Fruit fly (Drosophila melanogaster) whole organism, wandering third instar larva: Measurements from ENCODE around the gene CG16781.
A peak's percentile ranks its signal among the peaks of the same experiment; 100 is the strongest.

Experiments
- Abd-B ChIP-seq: fragments of >200 bp; optimal IDR thresholded peaks from 2 replicates; lab custom pipeline; 2017; ENCODE audit warnings: missing biosample characterization, missing genetic modification characterization
- CG32264 ChIP-seq: fragments of 200-800 bp; sonication (Bioruptor generic); optimal IDR thresholded peaks from 2 replicates; lab custom pipeline; 2016; ENCODE audit warnings: missing biosample characterization, missing genetic modification characterization
- CG9705 ChIP-seq: fragments of 200-800 bp; sonication (Bioruptor generic); optimal IDR thresholded peaks from 2 replicates; lab custom pipeline; 2018; ENCODE audit warnings: missing biosample characterization, mild to moderate bottlenecking, missing genetic modification characterization
- CrebA ChIP-seq: fragments of 200-800 bp; sonication (Bioruptor generic); optimal IDR thresholded peaks from 2 replicates; lab custom pipeline; 2016; ENCODE audit warnings: missing biosample characterization, mild to moderate bottlenecking, missing genetic modification characterization, borderline replicate concordance
- Dfd ChIP-seq: fragments of >200 bp; optimal IDR thresholded peaks from 2 replicates; lab custom pipeline; 2017; ENCODE audit warnings: missing biosample characterization, missing genetic modification characterization
- Dif ChIP-seq: fragments of 200-275, 200-300 bp; sonication (Bioruptor generic); optimal IDR thresholded peaks from 2 replicates; lab custom pipeline; 2018; ENCODE audit warnings: missing biosample characterization, missing genetic modification characterization; ENCODE audit not compliant: partially characterized antibody
- GATAd ChIP-seq: sonication (Bioruptor generic); optimal IDR thresholded peaks from 2 replicates; lab custom pipeline; 2016; ENCODE audit warnings: missing biosample characterization, missing genetic modification characterization
- HLH106 ChIP-seq: fragments of 200-800 bp; optimal IDR thresholded peaks from 3 replicates; lab custom pipeline; 2019; ENCODE audit warnings: missing biosample characterization, mild to moderate bottlenecking, missing genetic modification characterization, moderate library complexity
- Hnf4 ChIP-seq: fragments of 200-800 bp; sonication (Bioruptor generic); optimal IDR thresholded peaks from 2 replicates; lab custom pipeline; 2016; ENCODE audit warnings: missing biosample characterization, mild to moderate bottlenecking, missing genetic modification characterization
- Hr78 ChIP-seq: fragments of >200 bp; optimal IDR thresholded peaks from 2 replicates; lab custom pipeline; 2017; ENCODE audit warnings: missing biosample characterization, missing genetic modification characterization
- Hr83 ChIP-seq: fragments of 200-300 bp; sonication (Bioruptor generic); optimal IDR thresholded peaks from 2 replicates; lab custom pipeline; 2016; ENCODE audit warnings: missing biosample characterization, mild to moderate bottlenecking, missing genetic modification characterization, moderate library complexity; ENCODE audit not compliant: poor library complexity, severe bottlenecking
- Jra ChIP-seq: sonication (Bioruptor generic); optimal IDR thresholded peaks from 2 replicates; lab custom pipeline; 2016; ENCODE audit warnings: missing biosample characterization, missing genetic modification characterization
- Mio ChIP-seq: sonication (Bioruptor generic); optimal IDR thresholded peaks from 2 replicates; lab custom pipeline; 2016; ENCODE audit warnings: missing biosample characterization, missing genetic modification characterization
- Myc ChIP-seq: fragments of >200 bp; optimal IDR thresholded peaks from 2 replicates; lab custom pipeline; 2017
- N ChIP-seq: fragments of >200 bp; optimal IDR thresholded peaks from 2 replicates; lab custom pipeline; 2018; ENCODE audit warnings: missing biosample characterization, missing external identifiers, missing genetic modification characterization
- OdsH ChIP-seq: fragments of 200-800 bp; sonication (Bioruptor generic); optimal IDR thresholded peaks from 2 replicates; lab custom pipeline; 2016; ENCODE audit warnings: missing biosample characterization, mild to moderate bottlenecking, missing genetic modification characterization
- Rel ChIP-seq, 2 experiments: fragments of 200-800 bp; sonication (Bioruptor generic) in 1 of 2; optimal IDR thresholded peaks; 2 replicates in 1 of 2; 3 replicates in 1 of 2; lab custom pipeline; 2016 to 2019; ENCODE audit warnings: mild to moderate bottlenecking in 2 of 2, missing biosample characterization in 2 of 2, missing genetic modification characterization in 2 of 2, moderate library complexity in 1 of 2
- Sp1 ChIP-seq: fragments of 200-800 bp; sonication (Bioruptor generic); optimal IDR thresholded peaks from 3 replicates; lab custom pipeline; 2019; ENCODE audit warnings: missing biosample characterization, mild to moderate bottlenecking, missing genetic modification characterization, moderate library complexity
- Vsx2 ChIP-seq: fragments of 200-300, 225-300 bp; sonication (Bioruptor generic); optimal IDR thresholded peaks from 2 replicates; lab custom pipeline; 2018; ENCODE audit warnings: missing biosample characterization, missing genetic modification characterization; ENCODE audit not compliant: partially characterized antibody
- br ChIP-seq: fragments of 200-800 bp; sonication (Bioruptor generic); optimal IDR thresholded peaks from 2 replicates; lab custom pipeline; 2016; ENCODE audit warnings: missing biosample characterization, missing genetic modification characterization
- brk ChIP-seq: fragments of 200-800 bp; sonication (Bioruptor generic); optimal IDR thresholded peaks from 2 replicates; lab custom pipeline; 2016; ENCODE audit warnings: missing biosample characterization, mild to moderate bottlenecking, missing genetic modification characterization
- dl ChIP-seq, 2 experiments: fragments of 175-275, 200-275 bp in 1 of 2; fragments of 200-275 bp in 1 of 2; sonication (Bioruptor generic); optimal IDR thresholded peaks; lab custom pipeline; 2018; ENCODE audit warnings: mild to moderate bottlenecking in 2 of 2, missing biosample characterization in 2 of 2, missing genetic modification characterization in 2 of 2, moderate library complexity in 2 of 2; ENCODE audit not compliant: partially characterized antibody in 2 of 2, insufficient read depth in 1 of 2
- dmrt93B ChIP-seq: fragments of 200-800 bp; sonication (Bioruptor generic); optimal IDR thresholded peaks from 2 replicates; lab custom pipeline; 2018; ENCODE audit warnings: missing biosample characterization, mild to moderate bottlenecking, missing genetic modification characterization
- dsf ChIP-seq: sonication (Bioruptor generic); optimal IDR thresholded peaks from 2 replicates; lab custom pipeline; 2016; ENCODE audit warnings: missing biosample characterization, missing genetic modification characterization, borderline replicate concordance
- ey ChIP-seq: fragments of 200-800 bp; sonication (Bioruptor generic); optimal IDR thresholded peaks from 2 replicates; lab custom pipeline; 2016; ENCODE audit warnings: missing biosample characterization, missing genetic modification characterization
- foxo ChIP-seq, 2 experiments: fragments of 200-800 bp; sonication (Bioruptor generic); optimal IDR thresholded peaks; 2 replicates in 1 of 2; 3 replicates in 1 of 2; lab custom pipeline; 2016 to 2017; ENCODE audit warnings: missing biosample characterization in 2 of 2, missing genetic modification characterization in 2 of 2
- fru ChIP-seq: fragments of 200-800 bp; sonication (Bioruptor generic); optimal IDR thresholded peaks from 3 replicates; lab custom pipeline; 2016; ENCODE audit warnings: missing biosample characterization, mild to moderate bottlenecking, missing genetic modification characterization
- h ChIP-seq: fragments of 200-800 bp; sonication (Bioruptor generic); optimal IDR thresholded peaks from 3 replicates; lab custom pipeline; 2016; ENCODE audit warnings: missing biosample characterization, mild to moderate bottlenecking, missing genetic modification characterization
- jim ChIP-seq: fragments of 175-275, 200-325 bp; sonication (Bioruptor generic); optimal IDR thresholded peaks from 2 replicates; lab custom pipeline; 2016; ENCODE audit warnings: missing biosample characterization, mild to moderate bottlenecking, missing genetic modification characterization
- lola ChIP-seq: fragments of >200 bp; optimal IDR thresholded peaks from 2 replicates; lab custom pipeline; 2017; ENCODE audit warnings: missing biosample characterization, missing genetic modification characterization
- pan ChIP-seq: fragments of >200 bp; optimal IDR thresholded peaks from 2 replicates; lab custom pipeline; 2017
- psq ChIP-seq: fragments of 200-800 bp; sonication (Bioruptor generic); optimal IDR thresholded peaks from 3 replicates; lab custom pipeline; 2017; ENCODE audit warnings: missing biosample characterization, mild to moderate bottlenecking, missing genetic modification characterization, moderate library complexity
- rgr ChIP-seq: fragments of 200-800 bp; sonication (Bioruptor generic); optimal IDR thresholded peaks from 3 replicates; lab custom pipeline; 2016; ENCODE audit warnings: missing biosample characterization, mild to moderate bottlenecking, missing genetic modification characterization
- sage ChIP-seq: fragments of 200-800 bp; sonication (Bioruptor generic); optimal IDR thresholded peaks from 2 replicates; lab custom pipeline; 2016; ENCODE audit warnings: missing biosample characterization, mild to moderate bottlenecking, missing genetic modification characterization
- sv ChIP-seq: fragments of 200-800 bp; sonication (Bioruptor generic); optimal IDR thresholded peaks from 3 replicates; lab custom pipeline; 2016; ENCODE audit warnings: missing biosample characterization, missing genetic modification characterization
- tai ChIP-seq: sonication (Bioruptor generic); optimal IDR thresholded peaks from 2 replicates; lab custom pipeline; 2016; ENCODE audit warnings: missing biosample characterization, missing genetic modification characterization
- usp ChIP-seq: fragments of >200 bp; optimal IDR thresholded peaks from 2 replicates; lab custom pipeline; 2017; ENCODE audit warnings: missing biosample characterization, missing genetic modification characterization
- woc ChIP-seq: sonication (Bioruptor generic); optimal IDR thresholded peaks from 2 replicates; lab custom pipeline; 2016; ENCODE audit warnings: missing biosample characterization, mild to moderate bottlenecking, missing genetic modification characterization

The CG16781 gene

dm6 chrX:3476009-3476408, 12.2 kb upstream of the CG16781 start:
- no peak for TF ChIP-seq Abd-B (GFP tag; lab: Kevin White, UChicago)
- no peak for TF ChIP-seq CrebA (GFP tag; lab: Kevin White, UChicago)
- TF ChIP-seq Hr78, result no peak
- TF ChIP-seq CG32264 (GFP tag; lab: Kevin White, UChicago), result no peak
- no peak for TF ChIP-seq dl (GFP tag; optimal IDR thresholded peaks at IDR 0.05; lab: Kevin White, UChicago; ENCODE audit: insufficient read depth in 1 of 2, partially characterized antibody in 2 of 2)
- TF ChIP-seq dmrt93B, result peak; percentile 22
- TF ChIP-seq woc (GFP tag; lab: Kevin White, UChicago), result peak; percentile 31
- TF ChIP-seq Vsx2 (GFP tag; lab: Kevin White, UChicago), result no peak
- TF ChIP-seq Dif (GFP tag; lab: Kevin White, UChicago), result no peak
- TF ChIP-seq pan, result no peak
- TF ChIP-seq ey (GFP tag; lab: Kevin White, UChicago), result peak; percentile 49
- no peak for TF ChIP-seq jim (GFP tag; lab: Kevin White, UChicago)
- TF ChIP-seq br (GFP tag; lab: Kevin White, UChicago), result peak; percentile 31
- no peak for TF ChIP-seq tai (GFP tag; lab: Kevin White, UChicago)
- TF ChIP-seq foxo (GFP tag; optimal IDR thresholded peaks at IDR 0.05; lab: Kevin White, UChicago), result peak in 1 of 2 experiments; percentile 69
- peak; percentile 27 for TF ChIP-seq OdsH
- TF ChIP-seq Mio (GFP tag; lab: Kevin White, UChicago), result no peak
- peak; percentile 55 for TF ChIP-seq rgr (GFP tag; lab: Kevin White, UChicago)
- no peak for TF ChIP-seq Dfd
- peak; percentile 57 for TF ChIP-seq fru (GFP tag; lab: Kevin White, UChicago)
- TF ChIP-seq sv (GFP tag; lab: Kevin White, UChicago), result no peak
- TF ChIP-seq h (GFP tag; lab: Kevin White, UChicago), result peak; percentile 69
- TF ChIP-seq psq (GFP tag; lab: Kevin White, UChicago), result peak; percentile 25
- no peak for TF ChIP-seq lola (GFP tag; lab: Kevin White, UChicago)
- TF ChIP-seq Hnf4, result peak; percentile 56
- no peak for TF ChIP-seq Hr83 (GFP tag; lab: Kevin White, UChicago)
- peak; percentile 23 for TF ChIP-seq sage (GFP tag; lab: Kevin White, UChicago)
- no peak for TF ChIP-seq Myc (lab: Kevin White, UChicago)
- no peak for TF ChIP-seq N (GFP tag; lab: Kevin White, UChicago)
- TF ChIP-seq HLH106 (tag; lab: Kevin White, UChicago), result peak; percentile 49
- no peak for TF ChIP-seq Rel (GFP tag; optimal IDR thresholded peaks at IDR 0.05; lab: Kevin White, UChicago)
- TF ChIP-seq Rel (tag; optimal IDR thresholded peaks at IDR 0.05; lab: Kevin White, UChicago), result no peak
- no peak for TF ChIP-seq GATAd
- TF ChIP-seq CG9705 (GFP tag; lab: Kevin White, UChicago), result no peak
- TF ChIP-seq brk, result no peak
- TF ChIP-seq dsf (GFP tag; lab: Kevin White, UChicago), result no peak
- TF ChIP-seq Jra (GFP tag; lab: Kevin White, UChicago), result no peak
- TF ChIP-seq usp (GFP tag; lab: Kevin White, UChicago), result no peak
- peak; percentile 63 for TF ChIP-seq Sp1 (GFP tag; lab: Kevin White, UChicago)

- TF ChIP-seq fru (GFP tag; lab: Kevin White, UChicago), result peak; percentile 35
- no peak for TF ChIP-seq dl (GFP tag; optimal IDR thresholded peaks at IDR 0.05; lab: Kevin White, UChicago; ENCODE audit: insufficient read depth in 1 of 2, partially characterized antibody in 2 of 2)
- TF ChIP-seq GATAd, result no peak
- TF ChIP-seq woc (GFP tag; lab: Kevin White, UChicago), result peak; percentile 65
- TF ChIP-seq Hr78, result no peak
- TF ChIP-seq br (GFP tag; lab: Kevin White, UChicago), result no peak
- no peak for TF ChIP-seq dsf (GFP tag; lab: Kevin White, UChicago)
- no peak for TF ChIP-seq Jra (GFP tag; lab: Kevin White, UChicago)
- TF ChIP-seq Myc (lab: Kevin White, UChicago), result no peak
- TF ChIP-seq OdsH, result no peak
- TF ChIP-seq sv (GFP tag; lab: Kevin White, UChicago), result no peak
- no peak for TF ChIP-seq tai (GFP tag; lab: Kevin White, UChicago)
- no peak for TF ChIP-seq Rel (GFP tag; optimal IDR thresholded peaks at IDR 0.05; lab: Kevin White, UChicago)
- peak; percentile 49 for TF ChIP-seq Rel (tag; optimal IDR thresholded peaks at IDR 0.05; lab: Kevin White, UChicago)
- TF ChIP-seq Sp1 (GFP tag; lab: Kevin White, UChicago), result peak; percentile 89
- TF ChIP-seq brk, result no peak
- TF ChIP-seq CrebA (GFP tag; lab: Kevin White, UChicago), result no peak
- peak; percentile 87 for TF ChIP-seq HLH106 (tag; lab: Kevin White, UChicago)
- TF ChIP-seq h (GFP tag; lab: Kevin White, UChicago), result peak; percentile 38
- peak; percentile 56 for TF ChIP-seq CG9705 (GFP tag; lab: Kevin White, UChicago)
- TF ChIP-seq sage (GFP tag; lab: Kevin White, UChicago), result no peak
- peak; percentile 70 for TF ChIP-seq Dif (GFP tag; lab: Kevin White, UChicago)
- TF ChIP-seq Hnf4, result no peak
- TF ChIP-seq dmrt93B, result peak; percentile 61
- TF ChIP-seq jim (GFP tag; lab: Kevin White, UChicago), result peak; percentile 60
- TF ChIP-seq rgr (GFP tag; lab: Kevin White, UChicago), result peak; percentile 49
- TF ChIP-seq Mio (GFP tag; lab: Kevin White, UChicago), result no peak
- TF ChIP-seq lola (GFP tag; lab: Kevin White, UChicago), result no peak
- peak; percentile 47 for TF ChIP-seq Dfd
- peak; percentile 61 for TF ChIP-seq psq (GFP tag; lab: Kevin White, UChicago)
- peak in 1 of 2 experiments; percentile 60 for TF ChIP-seq foxo (GFP tag; optimal IDR thresholded peaks at IDR 0.05; lab: Kevin White, UChicago)
Measured at dm6 chrX:3474476-3475439, 10.9 kb upstream of the CG16781 start, which contains the start of gene CG12206. Gene CG12206 (minus strand): TSS chrX:3474524.
